Fruit fly (Drosophila melanogaster) whole organism, embryonic: ENCODE results near the gene Flad1.

Experiments
- CG10321 ChIP-seq: fragments of 200-800 bp; sonication (Bioruptor generic); IDR thresholded peaks from 2 replicates; pipeline ENCODE4 v1.3.6; 2022; ENCODE audit warnings: missing biosample characterization, missing genetic modification characterization
- CG10366 ChIP-seq: fragments of 200-800 bp; sonication (Bioruptor generic); IDR thresholded peaks from 2 replicates; pipeline ENCODE4 v1.3.6; 2022; ENCODE audit warnings: missing biosample characterization, missing genetic modification characterization
- CG10462 ChIP-seq: fragments of 200-800 bp; sonication (Bioruptor generic); optimal IDR thresholded peaks from 2 replicates; lab custom pipeline; 2016; ENCODE audit warnings: missing biosample characterization, missing genetic modification characterization
- CG10543 ChIP-seq: fragments of 200-800 bp; sonication (Bioruptor generic); optimal IDR thresholded peaks from 3 replicates; lab custom pipeline; 2017; ENCODE audit warnings: missing biosample characterization, mild to moderate bottlenecking, missing genetic modification characterization, moderate library complexity
- CG11093 ChIP-seq: fragments of 200-800 bp; sonication (Bioruptor generic); IDR thresholded peaks from 3 replicates; pipeline ENCODE4 v1.3.6; 2022; ENCODE audit warnings: missing biosample characterization, missing genetic modification characterization
- CG12104 ChIP-seq: fragments of 200-800 bp; sonication (Bioruptor generic); optimal IDR thresholded peaks from 3 replicates; lab custom pipeline; 2016; ENCODE audit warnings: missing biosample characterization, missing genetic modification characterization
- CG17359 ChIP-seq: fragments of 200-800 bp; sonication (Bioruptor generic); optimal IDR thresholded peaks from 3 replicates; lab custom pipeline; 2018; ENCODE audit warnings: missing biosample characterization, mild to moderate bottlenecking, missing genetic modification characterization, moderate library complexity
- CG1832 ChIP-seq: fragments of 200-800 bp; sonication (Bioruptor generic); optimal IDR thresholded peaks from 2 replicates; lab custom pipeline; 2017; ENCODE audit warnings: missing biosample characterization, mild to moderate bottlenecking, missing genetic modification characterization, inconsistent platforms
- CG2875 ChIP-seq: fragments of 200-800 bp; sonication (Bioruptor generic); optimal IDR thresholded peaks from 2 replicates; lab custom pipeline; 2017; ENCODE audit warnings: missing biosample characterization, mild to moderate bottlenecking, missing genetic modification characterization, missing genetic modification reagents
- CG31365 ChIP-seq: fragments of 200-800 bp; sonication (Bioruptor generic); optimal IDR thresholded peaks from 2 replicates; lab custom pipeline; 2018; ENCODE audit warnings: missing biosample characterization, mild to moderate bottlenecking, missing genetic modification characterization
- CG31441 ChIP-seq: fragments of 200-800 bp; sonication (Bioruptor generic); IDR thresholded peaks from 2 replicates; pipeline ENCODE4 v1.3.6; 2022; ENCODE audit warnings: missing biosample characterization, missing genetic modification characterization
- CG32532 ChIP-seq: fragments of 200-800 bp; sonication (Bioruptor generic); IDR thresholded peaks from 2 replicates; pipeline ENCODE4 v1.3.6; 2022; ENCODE audit warnings: missing biosample characterization, missing genetic modification characterization
- CG42726 ChIP-seq: fragments of 200-800 bp; sonication (Bioruptor generic); IDR thresholded peaks from 2 replicates; pipeline ENCODE4 v1.3.6; 2022; ENCODE audit warnings: missing biosample characterization, missing genetic modification characterization; ENCODE audit not compliant: partially characterized antibody
- CG4854 ChIP-seq: fragments of 200-800 bp; sonication (Bioruptor generic); optimal IDR thresholded peaks from 2 replicates; lab custom pipeline; 2016; ENCODE audit warnings: missing biosample characterization, missing genetic modification characterization, inconsistent platforms
- CG5245 ChIP-seq: fragments of 200-800 bp; sonication (Bioruptor generic); optimal IDR thresholded peaks from 3 replicates; lab custom pipeline; 2016; ENCODE audit warnings: missing biosample characterization, missing genetic modification characterization
- CG7963 ChIP-seq: fragments of 200-800 bp; sonication (Bioruptor generic); IDR thresholded peaks from 3 replicates; pipeline ENCODE4 v1.3.6; 2022; ENCODE audit warnings: missing biosample characterization, missing genetic modification characterization; ENCODE audit not compliant: partially characterized antibody
- CG8924 ChIP-seq: fragments of 200-800 bp; optimal IDR thresholded peaks from 3 replicates; lab custom pipeline; 2019; ENCODE audit warnings: missing biosample characterization, mild to moderate bottlenecking, missing genetic modification characterization, moderate library complexity
- CTCF ChIP-seq: fragments of 200-800 bp; sonication (Bioruptor generic); optimal IDR thresholded peaks from 2 replicates; lab custom pipeline; 2017; ENCODE audit warnings: missing biosample characterization, mild to moderate bottlenecking, missing genetic modification characterization, moderate library complexity
- Deaf1 ChIP-seq: fragments of 200-800 bp; optimal IDR thresholded peaks from 3 replicates; lab custom pipeline; 2019; ENCODE audit warnings: missing biosample characterization, mild to moderate bottlenecking, missing genetic modification characterization, moderate library complexity
- Dip3 ChIP-seq: fragments of 200-800 bp; sonication (Bioruptor generic); optimal IDR thresholded peaks from 3 replicates; lab custom pipeline; 2016; ENCODE audit warnings: missing biosample characterization, missing genetic modification characterization
- Ets65A ChIP-seq: fragments of 200-800 bp; sonication (Bioruptor generic); peaks from one replicate; lab custom pipeline; 2016; ENCODE audit warnings: missing biosample characterization, missing genetic modification characterization
- HLHmδ ChIP-seq: fragments of 200-800 bp; sonication (Bioruptor generic); optimal IDR thresholded peaks from 2 replicates; lab custom pipeline; 2018; ENCODE audit warnings: missing biosample characterization, mild to moderate bottlenecking, missing genetic modification characterization, moderate library complexity
- Hr51 ChIP-seq, 2 experiments: fragments of 200-800 bp; sonication (Bioruptor generic); optimal IDR thresholded peaks; 2 replicates in 1 of 2; 3 replicates in 1 of 2; lab custom pipeline; 2016 to 2018; ENCODE audit warnings: missing biosample characterization in 2 of 2, missing genetic modification characterization in 2 of 2, mild to moderate bottlenecking in 1 of 2, moderate library complexity in 1 of 2
- Optix ChIP-seq: fragments of 200-800 bp; sonication (Bioruptor generic); IDR thresholded peaks from 3 replicates; pipeline ENCODE4 v1.3.6; 2022; ENCODE audit warnings: missing biosample characterization, missing genetic modification characterization
- Pdp1 ChIP-seq, 2 experiments: fragments of 200-800 bp; sonication (Bioruptor generic); optimal IDR thresholded peaks; 3 replicates each; lab custom pipeline; 2016; ENCODE audit warnings: missing biosample characterization in 2 of 2, missing genetic modification characterization in 2 of 2, mild to moderate bottlenecking in 1 of 2, moderate library complexity in 1 of 2
- Ptx1 ChIP-seq: fragments of 200-800 bp; sonication (Bioruptor generic); IDR thresholded peaks from 2 replicates; pipeline ENCODE4 v1.3.6; 2022; ENCODE audit warnings: missing biosample characterization, missing genetic modification characterization
- Sin3A ChIP-seq: fragments of >200 bp; optimal IDR thresholded peaks from 2 replicates; lab custom pipeline; 2018
- Sox100B ChIP-seq: fragments of 200-800 bp; sonication (Bioruptor generic); optimal IDR thresholded peaks from 3 replicates; lab custom pipeline; 2018; ENCODE audit warnings: missing biosample characterization, mild to moderate bottlenecking, missing genetic modification characterization
- Trl ChIP-seq, 3 experiments: fragments of >200 bp in 2 of 3; fragments of 200-800 bp in 1 of 3; sonication (Bioruptor generic) in 1 of 3; optimal IDR thresholded peaks; 2 replicates in 1 of 3; 3 replicates in 2 of 3; lab custom pipeline; 2016 to 2017; ENCODE audit warnings: missing biosample characterization in 1 of 3, missing genetic modification characterization in 1 of 3
- Usf ChIP-seq: fragments of 200-800 bp; sonication (Bioruptor generic); optimal IDR thresholded peaks from 2 replicates; lab custom pipeline; 2017; ENCODE audit warnings: missing genotype, missing biosample characterization, missing genetic modification characterization
- YL-1 ChIP-seq: fragments of 200-800 bp; sonication (Bioruptor generic); optimal IDR thresholded peaks from 3 replicates; lab custom pipeline; 2017; ENCODE audit warnings: missing biosample characterization, mild to moderate bottlenecking, missing genetic modification characterization
- abd-A ChIP-seq: fragments of 200-800 bp; sonication (Bioruptor generic); optimal IDR thresholded peaks from 3 replicates; lab custom pipeline; 2019; ENCODE audit warnings: missing biosample characterization, mild to moderate bottlenecking, missing genetic modification characterization, moderate library complexity
- cg ChIP-seq: fragments of 200-800 bp; sonication (Bioruptor generic); optimal IDR thresholded peaks from 3 replicates; lab custom pipeline; 2019; ENCODE audit warnings: missing biosample characterization, mild to moderate bottlenecking, missing genetic modification characterization, moderate library complexity
- chinmo ChIP-seq: fragments of 200-800 bp; sonication (Bioruptor generic); IDR thresholded peaks from 4 replicates; pipeline ENCODE4 v1.3.6; 2022; ENCODE audit warnings: missing biosample characterization, missing genetic modification characterization; ENCODE audit not compliant: partially characterized antibody
- emc ChIP-seq: fragments of 200-800 bp; sonication (Bioruptor generic); optimal IDR thresholded peaks from 2 replicates; lab custom pipeline; 2016; ENCODE audit warnings: missing biosample characterization, missing genetic modification characterization
- eyg ChIP-seq: fragments of 200-800 bp; sonication (Bioruptor generic); optimal IDR thresholded peaks from 3 replicates; lab custom pipeline; 2016; ENCODE audit warnings: missing biosample characterization, missing genetic modification characterization
- fu2 ChIP-seq: fragments of 200-800 bp; sonication (Bioruptor generic); optimal IDR thresholded peaks from 2 replicates; lab custom pipeline; 2016; ENCODE audit warnings: missing biosample characterization, missing genetic modification characterization
- hkb ChIP-seq, 2 experiments: fragments of 200-800 bp in 1 of 2; fragments of >200 bp in 1 of 2; sonication (Bioruptor generic) in 1 of 2; IDR thresholded peaks in 1 of 2; optimal IDR thresholded peaks in 1 of 2; 2 replicates each; pipeline versions ENCODE4 v1.3.6 to Lab custom; 2017 to 2022; ENCODE audit warnings: missing biosample characterization in 1 of 2, missing genetic modification characterization in 1 of 2
- nerfin-1 ChIP-seq: fragments of 200-800 bp; sonication (Bioruptor generic); optimal IDR thresholded peaks from 3 replicates; lab custom pipeline; 2019; ENCODE audit warnings: missing biosample characterization, mild to moderate bottlenecking, missing genetic modification characterization, moderate library complexity
- nmo ChIP-seq: fragments of 200-800 bp; sonication (Bioruptor generic); optimal IDR thresholded peaks from 2 replicates; lab custom pipeline; 2018; ENCODE audit warnings: missing biosample characterization, mild to moderate bottlenecking, missing genetic modification characterization, moderate library complexity
- pros ChIP-seq: fragments of 200-800 bp; sonication (Bioruptor generic); optimal IDR thresholded peaks from 3 replicates; lab custom pipeline; 2019; ENCODE audit warnings: missing biosample characterization, mild to moderate bottlenecking, missing genetic modification characterization, moderate library complexity
- sens-2 ChIP-seq: fragments of 200-800 bp; sonication (Bioruptor generic); IDR thresholded peaks from 2 replicates; pipeline ENCODE4 v1.3.6; 2022; ENCODE audit warnings: missing biosample characterization, missing genetic modification characterization
- seq ChIP-seq: fragments of 200-800 bp; sonication (Bioruptor generic); IDR thresholded peaks from 2 replicates; pipeline ENCODE4 v1.3.6; 2022; ENCODE audit warnings: missing biosample characterization, missing genetic modification characterization
- sisA ChIP-seq: fragments of 200-800 bp; sonication (Bioruptor generic); IDR thresholded peaks from 2 replicates; pipeline ENCODE4 v1.3.6; 2022; ENCODE audit warnings: missing biosample characterization, missing genetic modification characterization
- z ChIP-seq: fragments of 200-800 bp; sonication (Bioruptor generic); IDR thresholded peaks from 3 replicates; pipeline ENCODE4 v1.3.6; 2022; ENCODE audit warnings: missing biosample characterization, missing genetic modification characterization
- zf30C ChIP-seq: fragments of 200-800 bp; sonication (Bioruptor generic); optimal IDR thresholded peaks from 3 replicates; lab custom pipeline; 2018; ENCODE audit warnings: missing biosample characterization, mild to moderate bottlenecking, missing genetic modification characterization

Gene Flad1

dm6 chrX:12929817-12930216, 26.5 kb upstream of the Flad1 start:
- peak; percentile 36 to 42 for TF ChIP-seq Trl (optimal IDR thresholded peaks at IDR 0.05; lab: Kevin White, UChicago)
- no peak for TF ChIP-seq Trl (GFP tag; optimal IDR thresholded peaks at IDR 0.05; lab: Kevin White, UChicago)
- TF ChIP-seq pros = peak; percentile 68
- TF ChIP-seq CTCF (GFP tag; lab: Kevin White, UChicago) = no peak
- no peak for TF ChIP-seq emc
- TF ChIP-seq abd-A (tag; lab: Kevin White, UChicago) = peak; percentile 77
- TF ChIP-seq CG10366 = no peak
- TF ChIP-seq CG12104 = no peak
- TF ChIP-seq seq (GFP tag; lab: Robert Waterston, UW) = peak; percentile 36; the same call in 1 of the 2 replicates
- 0 out of 4 replicates have a peak, but pooled peaks have one; percentile 48 for TF ChIP-seq chinmo (GFP tag; lab: Robert Waterston, UW)
- TF ChIP-seq cg (GFP tag; lab: Kevin White, UChicago) = peak; percentile 75
- TF ChIP-seq nerfin-1 (tag; lab: Kevin White, UChicago) = peak; percentile 55
- 0 out of 2 replicates have a peak, but pooled peaks have one; percentile 8 for TF ChIP-seq CG32532

dm6 chrX:12927612-12928011, 24.3 kb upstream of the Flad1 start:
- TF ChIP-seq nerfin-1 (tag; lab: Kevin White, UChicago) = peak; percentile 54
- TF ChIP-seq sisA = no peak
- TF ChIP-seq Ets65A = peak; percentile 75
- TF ChIP-seq zf30C = no peak
- TF ChIP-seq Pdp1 (GFP tag; optimal IDR thresholded peaks at IDR 0.05; lab: Kevin White, UChicago) = no peak
- TF ChIP-seq pros = peak; percentile 82
- TF ChIP-seq cg (GFP tag; lab: Kevin White, UChicago) = peak; percentile 13
- TF ChIP-seq Sox100B (GFP tag; lab: Kevin White, UChicago) = no peak
- TF ChIP-seq CG8924 (tag; lab: Kevin White, UChicago) = no peak
- TF ChIP-seq hkb (optimal IDR thresholded peaks at IDR 0.05; lab: Kevin White, UChicago) = no peak
- TF ChIP-seq hkb (GFP tag; IDR thresholded peaks at IDR 0.05; lab: Robert Waterston, UW) = no peak

dm6 chrX:12925426-12926256, 22.3 kb upstream of the Flad1 start:
- no peak for TF ChIP-seq Sin3A (lab: Kevin White, UChicago)
- TF ChIP-seq fu2 (GFP tag; lab: Kevin White, UChicago) = no peak
- TF ChIP-seq Dip3 = no peak
- no peak for TF ChIP-seq CG42726 (GFP tag; lab: Robert Waterston, UW)
- TF ChIP-seq Deaf1 (tag; lab: Kevin White, UChicago) = peak; percentile 10
- no peak for TF ChIP-seq HLHmδ (GFP tag; lab: Kevin White, UChicago)
- TF ChIP-seq CG1832 (GFP tag; lab: Kevin White, UChicago) = peak; percentile 29
- TF ChIP-seq CG10321 (GFP tag; lab: Robert Waterston, UW) = no peak; the same call in 1 of the 2 replicates
- TF ChIP-seq CG7963 (GFP tag; lab: Robert Waterston, UW) = no peak
- no peak for TF ChIP-seq sens-2
- TF ChIP-seq Usf = no peak
- TF ChIP-seq Ptx1 (GFP tag; lab: Robert Waterston, UW) = peak; percentile 78
- TF ChIP-seq CG11093 (GFP tag; lab: Robert Waterston, UW) = peak; percentile 65; the same call in 2 of the 3 replicates
- no peak for TF ChIP-seq z
- TF ChIP-seq CG5245 (GFP tag; lab: Kevin White, UChicago) = peak; percentile 1
- no peak for TF ChIP-seq YL-1 (GFP tag; lab: Kevin White, UChicago)
- no peak for TF ChIP-seq eyg (GFP tag; lab: Kevin White, UChicago)
- peak; percentile 23 for TF ChIP-seq CG2875 (GFP tag; lab: Kevin White, UChicago)
- TF ChIP-seq CG10543 = no peak
- TF ChIP-seq CG17359 = peak; percentile 53
- peak; percentile 33; the same call in 1 of the 3 replicates for TF ChIP-seq Optix
- no peak for TF ChIP-seq CG31365 (tag; lab: Kevin White, UChicago)
- TF ChIP-seq CG4854 (GFP tag; lab: Kevin White, UChicago) = no peak
- peak in 1 of 2 experiments; percentile 58 for TF ChIP-seq Hr51 (GFP tag; optimal IDR thresholded peaks at IDR 0.05; lab: Kevin White, UChicago)
- TF ChIP-seq CG31441 = peak; percentile 81
- peak; percentile 45 for TF ChIP-seq CG10462 (GFP tag; lab: Kevin White, UChicago)
- peak; percentile 57 for TF ChIP-seq nmo (GFP tag; lab: Kevin White, UChicago)
